Worm (Caenorhabditis elegans) whole organism, L4 larva: ENCODE results near the gene F16F9.4.

Source experiments
- F10B5.3 ChIP-seq: sonication (generic microtip); optimal IDR thresholded peaks from 2 replicates; lab custom pipeline; 2016; ENCODE audit warnings: mild to moderate bottlenecking, missing genetic modification characterization, missing compliant biosample characterization
- F49E8.2 ChIP-seq: sonication (generic microtip); optimal IDR thresholded peaks from 2 replicates; lab custom pipeline; 2016; ENCODE audit warnings: missing compliant biosample characterization, mild to moderate bottlenecking, missing genetic modification characterization, borderline replicate concordance
- ceh-82 ChIP-seq: sonication (generic microtip); optimal IDR thresholded peaks from 2 replicates; lab custom pipeline; 2017; ENCODE audit warnings: missing biosample characterization, missing genetic modification characterization
- lin-15B ChIP-seq: fragments of 150-350 bp; sonication (generic microtip); optimal IDR thresholded peaks from 3 replicates; lab custom pipeline; 2014; ENCODE audit warnings: missing biosample characterization, missing genetic modification characterization
- snpc-4 ChIP-seq: fragments of 150-350 bp; optimal IDR thresholded peaks from 2 replicates; lab custom pipeline; 2014; ENCODE audit warnings: missing biosample characterization, missing genetic modification characterization
- ztf-11 ChIP-seq: fragments of 150-350 bp; optimal IDR thresholded peaks from 2 replicates; lab custom pipeline; 2014; ENCODE audit warnings: missing biosample characterization, missing genetic modification characterization

- TF ChIP-seq F49E8.2 (tag; lab: Kevin White, UChicago) (no peak), ceh-82 (tag; lab: Kevin White, UChicago) (no peak), ztf-11 (tag; lab: Kevin White, UChicago) (no peak), F10B5.3 (tag; lab: Kevin White, UChicago) (no peak), lin-15B (tag; lab: Kevin White, UChicago) (no peak), snpc-4 (tag; lab: Kevin White, UChicago) (no peak)
Measured at ce11 chrX:8421594-8421993, 41.6 kb downstream of the F16F9.4 start.
